Worm (Caenorhabditis elegans): ENCODE results near the gene T07E3.2.

DNA sequence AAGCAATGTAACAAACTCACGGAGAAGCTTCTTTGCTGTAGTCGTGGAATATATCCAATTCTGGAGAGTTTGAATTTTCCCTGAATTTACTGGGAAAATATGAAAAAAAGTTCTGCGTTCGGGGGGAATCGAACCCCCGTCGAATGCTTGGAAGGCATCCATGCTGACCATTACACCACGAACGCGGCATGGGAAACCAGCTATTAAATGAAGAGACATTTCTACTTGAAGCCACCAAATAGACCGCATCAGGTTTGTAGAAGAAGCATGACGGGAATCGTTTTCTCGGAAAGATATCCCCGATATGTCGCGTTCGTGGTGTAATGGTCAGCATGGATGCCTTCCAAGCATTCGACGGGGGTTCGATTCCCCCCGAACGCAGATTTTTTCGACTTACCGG is 18.0 kb upstream of the T07E3.2 start:
- no peak for TF ChIP-seq ama-1 (optimal IDR thresholded peaks at IDR 0.05)
- peak; percentile 58; the same call in 1 of the 2 replicates for TF ChIP-seq sea-1 (GFP tag; conservative IDR thresholded peaks at IDR 0.05)
